Fruit fly (Drosophila melanogaster): ENCODE measurements around the gene CG13023.
A peak's percentile ranks its signal among the peaks of the same experiment; 100 is the strongest.

CG13023 gene

dm6 chr3L:16896408-16896807, 30.8 kb downstream of the CG13023 start (continued):
- peak; percentile 16; the same call in 1 of the 3 replicates for TF ChIP-seq otp (GFP tag; IDR thresholded peaks at IDR 0.05)
- no peak for TF ChIP-seq Dfd (GFP tag; optimal IDR thresholded peaks at IDR 0.05)
- TF ChIP-seq Antp (GFP tag; optimal IDR thresholded peaks at IDR 0.05), result no peak
- peak; percentile 31; the same call in 1 of the 2 replicates for TF ChIP-seq sob (GFP tag; IDR thresholded peaks at IDR 0.05)
- no peak for TF ChIP-seq CG1024 (GFP tag; IDR thresholded peaks at IDR 0.05)
- peak; percentile 33 for TF ChIP-seq Rfx (GFP tag; IDR thresholded peaks at IDR 0.05)
- TF ChIP-seq hbn (GFP tag; IDR thresholded peaks at IDR 0.05; ENCODE audit: partially characterized antibody), result no peak
- TF ChIP-seq Nf-YC (tag; optimal IDR thresholded peaks at IDR 0.05), result no peak
- TF ChIP-seq TFAM (GFP tag; optimal IDR thresholded peaks at IDR 0.05), result no peak
- TF ChIP-seq CG3847 (GFP tag; IDR thresholded peaks at IDR 0.05), result 0 out of 2 replicates have a peak, but pooled peaks have one; percentile 9
- TF ChIP-seq CG12219 (GFP tag; optimal IDR thresholded peaks at IDR 0.05), result no peak
- TF ChIP-seq Sry-β (GFP tag; optimal IDR thresholded peaks at IDR 0.05), result no peak
- TF ChIP-seq D19B (GFP tag; optimal IDR thresholded peaks at IDR 0.05), result no peak
- TF ChIP-seq Asciz (GFP tag; optimal IDR thresholded peaks at IDR 0.05), result no peak
- no peak for TF ChIP-seq Hand (GFP tag; optimal IDR thresholded peaks at IDR 0.05)
- TF ChIP-seq toy (GFP tag; IDR thresholded peaks at IDR 0.05), result no peak
- no peak for TF ChIP-seq Oaz (GFP tag; IDR thresholded peaks at IDR 0.05)
- no peak for TF ChIP-seq cas (GFP tag; IDR thresholded peaks at IDR 0.05)
- TF ChIP-seq CG8359 (GFP tag; optimal IDR thresholded peaks at IDR 0.05; ENCODE audit: borderline replicate concordance), result no peak
- no peak for TF ChIP-seq zfh1 (GFP tag; IDR thresholded peaks at IDR 0.05)
- no peak for TF ChIP-seq z (GFP tag; IDR thresholded peaks at IDR 0.05)
- TF ChIP-seq Nf-YA (GFP tag; IDR thresholded peaks at IDR 0.05), result no peak
- TF ChIP-seq NC2β (GFP tag; optimal IDR thresholded peaks at IDR 0.05), result no peak
- no peak; the same call in 2 of the 3 replicates for TF ChIP-seq so (GFP tag; IDR thresholded peaks at IDR 0.05)
- TF ChIP-seq CG10654 (GFP tag; optimal IDR thresholded peaks at IDR 0.05), result no peak
- no peak for TF ChIP-seq CG14965 (GFP tag; optimal IDR thresholded peaks at IDR 0.05; ENCODE audit: borderline replicate concordance)
- TF ChIP-seq CG4617 (GFP tag; optimal IDR thresholded peaks at IDR 0.05; ENCODE audit: borderline replicate concordance), result no peak
- no peak for TF ChIP-seq HLH4C (GFP tag; IDR thresholded peaks at IDR 0.05; ENCODE audit: partially characterized antibody)
- TF ChIP-seq HLHmδ (GFP tag; optimal IDR thresholded peaks at IDR 0.05), result peak; percentile 35
- no peak for TF ChIP-seq danr (GFP tag; IDR thresholded peaks at IDR 0.05)
- no peak for TF ChIP-seq grn (GFP tag; optimal IDR thresholded peaks at IDR 0.05)
- no peak for TF ChIP-seq Awh (GFP tag; IDR thresholded peaks at IDR 0.05)
- peak; percentile 6 for TF ChIP-seq CG9437 (GFP tag; optimal IDR thresholded peaks at IDR 0.05)
- TF ChIP-seq wdn (GFP tag; IDR thresholded peaks at IDR 0.05), result 0 out of 2 replicates have a peak, but pooled peaks have one; percentile 28
- no peak for TF ChIP-seq ssp (GFP tag; IDR thresholded peaks at IDR 0.05)
- TF ChIP-seq usp (GFP tag; optimal IDR thresholded peaks at IDR 0.05), result no peak
- no peak for TF ChIP-seq CG17385 (GFP tag; optimal IDR thresholded peaks at IDR 0.05)
- TF ChIP-seq Kr (GFP tag; optimal IDR thresholded peaks at IDR 0.05), result no peak
- TF ChIP-seq Dp (GFP tag; optimal IDR thresholded peaks at IDR 0.05), result no peak
- no peak for TF ChIP-seq CG6175 (GFP tag; IDR thresholded peaks at IDR 0.05)
- no peak for TF ChIP-seq Hr78 (GFP tag; optimal IDR thresholded peaks at IDR 0.05)
- TF ChIP-seq CG18011 (GFP tag; optimal IDR thresholded peaks at IDR 0.05), result no peak
- TF ChIP-seq CG13624 (GFP tag; optimal IDR thresholded peaks at IDR 0.05), result no peak
- no peak for TF ChIP-seq CG12659 (GFP tag; optimal IDR thresholded peaks at IDR 0.05)
- no peak for TF ChIP-seq fd3F (GFP tag; optimal IDR thresholded peaks at IDR 0.05)
- TF ChIP-seq CG7786 (GFP tag; optimal IDR thresholded peaks at IDR 0.05), result no peak
- no peak for TF ChIP-seq CG8281 (tag; optimal IDR thresholded peaks at IDR 0.05)
- TF ChIP-seq bcd (GFP tag; optimal IDR thresholded peaks at IDR 0.05), result peak; percentile 3
- TF ChIP-seq Hmr (GFP tag; optimal IDR thresholded peaks at IDR 0.05), result peak; percentile 22
- TF ChIP-seq CG34224 (GFP tag; IDR thresholded peaks at IDR 0.05; ENCODE audit: partially characterized antibody), result peak; percentile 42; the same call in 1 of the 3 replicates
- no peak for TF ChIP-seq CG4730 (GFP tag; IDR thresholded peaks at IDR 0.05)
